Worm (Caenorhabditis elegans) whole organism, young adult: ENCODE results near the gene gars-1.

Experiments
- B0261.1 ChIP-seq: sonication (generic microtip); optimal IDR thresholded peaks from 2 replicates; lab custom pipeline; 2016; ENCODE audit warnings: mild to moderate bottlenecking, missing genetic modification characterization, moderate library complexity, missing compliant biosample characterization
- C06A6.2 ChIP-seq: fragments of 200-800 bp; sonication (Bioruptor generic); conservative IDR thresholded peaks from 2 replicates; pipeline ENCODE4 v1.3.6; 2022; ENCODE audit warnings: missing genetic modification characterization, missing compliant biosample characterization
- F10E7.11 ChIP-seq: sonication (generic microtip); optimal IDR thresholded peaks from 2 replicates; lab custom pipeline; 2017; ENCODE audit warnings: mild to moderate bottlenecking, missing genetic modification characterization, moderate library complexity, missing compliant biosample characterization
- F52B5.7 ChIP-seq: sonication (generic microtip); optimal IDR thresholded peaks from 2 replicates; lab custom pipeline; 2016; ENCODE audit warnings: mild to moderate bottlenecking, missing genetic modification characterization, missing compliant biosample characterization
- F57A8.1 ChIP-seq: fragments of 200-800 bp; sonication (Bioruptor generic); optimal IDR thresholded peaks from 2 replicates; lab custom pipeline; 2018; ENCODE audit warnings: mild to moderate bottlenecking, missing genetic modification characterization, moderate library complexity, missing compliant biosample characterization
- T07F8.4 ChIP-seq: sonication (generic microtip); optimal IDR thresholded peaks from 2 replicates; lab custom pipeline; 2016; ENCODE audit warnings: mild to moderate bottlenecking, missing genetic modification characterization, moderate library complexity, missing compliant biosample characterization
- T26A5.8 ChIP-seq: sonication (generic microtip); optimal IDR thresholded peaks from 2 replicates; lab custom pipeline; 2016; ENCODE audit warnings: missing genetic modification characterization, missing compliant biosample characterization
- Y53F4B.3 ChIP-seq: fragments of 200-800 bp; sonication (Bioruptor generic); IDR thresholded peaks from 2 replicates; pipeline ENCODE4 v1.3.6; 2022; ENCODE audit warnings: missing genetic modification reagents, missing genetic modification characterization, missing compliant biosample characterization
- Y53G8AR.9 ChIP-seq: fragments of 200-800 bp; sonication (Bioruptor generic); conservative IDR thresholded peaks from 2 replicates; pipeline ENCODE4 v1.3.6; 2022; ENCODE audit warnings: missing genetic modification reagents, missing genetic modification characterization, missing compliant biosample characterization
- Y56A3A.18 ChIP-seq: fragments of 200-800 bp; sonication (Bioruptor generic); IDR thresholded peaks from 2 replicates; pipeline ENCODE4 v1.3.6; 2022; ENCODE audit warnings: missing genetic modification reagents, missing genetic modification characterization, missing compliant biosample characterization
- Y79H2A.3 ChIP-seq: fragments of 200-800 bp; sonication (Bioruptor generic); conservative IDR thresholded peaks from 2 replicates; pipeline ENCODE4 v1.3.6; 2022; ENCODE audit warnings: missing genetic modification reagents, missing genetic modification characterization, missing compliant biosample characterization
- ZK185.1 ChIP-seq: sonication (generic microtip); optimal IDR thresholded peaks from 2 replicates; lab custom pipeline; 2016; ENCODE audit warnings: mild to moderate bottlenecking, missing genetic modification characterization, missing compliant biosample characterization; ENCODE audit not compliant: poor library complexity, severe bottlenecking
- ama-1 ChIP-seq, 3 experiments: fragments of 150-350 bp in 1 of 3; sonication (generic microtip) in 2 of 3; optimal IDR thresholded peaks; 2 replicates each; lab custom pipeline; 2014 to 2018; ENCODE audit warnings: missing biosample characterization in 2 of 3, missing genetic modification characterization in 2 of 3, missing genetic modification reagents in 2 of 3
- aptf-2 ChIP-seq: fragments of 200-800 bp; sonication (Bioruptor generic); conservative IDR thresholded peaks from 2 replicates; pipeline ENCODE4 v1.3.6; 2022; ENCODE audit warnings: missing genetic modification reagents, missing genetic modification characterization, missing compliant biosample characterization
- attf-6 ChIP-seq: fragments of 200-800 bp; sonication (Bioruptor generic); IDR thresholded peaks from 2 replicates; pipeline ENCODE4 v1.3.6; 2022; ENCODE audit warnings: missing genetic modification reagents, missing genetic modification characterization, missing compliant biosample characterization
- cebp-1 ChIP-seq, 2 experiments: fragments of 200-800 bp in 1 of 2; sonication (Bioruptor generic) in 1 of 2; sonication (generic microtip) in 1 of 2; IDR thresholded peaks in 1 of 2; optimal IDR thresholded peaks in 1 of 2; 2 replicates each; pipeline versions ENCODE4 v1.3.6 to Lab custom; 2017 to 2022; ENCODE audit warnings: missing compliant biosample characterization in 2 of 2, missing genetic modification characterization in 2 of 2, mild to moderate bottlenecking in 1 of 2, missing genetic modification reagents in 1 of 2, moderate library complexity in 1 of 2
- cebp-2 ChIP-seq: fragments of 200-800 bp; sonication (Bioruptor generic); IDR thresholded peaks from 2 replicates; pipeline ENCODE4 v1.3.6; 2022; ENCODE audit warnings: missing genetic modification characterization, missing compliant biosample characterization
- ceh-91 ChIP-seq: fragments of 200-800 bp; sonication (Bioruptor generic); IDR thresholded peaks from 2 replicates; pipeline ENCODE4 v1.3.6; 2022; ENCODE audit warnings: missing genetic modification reagents, missing genetic modification characterization, missing compliant biosample characterization
- die-1 ChIP-seq: sonication (generic microtip); optimal IDR thresholded peaks from 2 replicates; lab custom pipeline; 2016; ENCODE audit warnings: missing genotype, mild to moderate bottlenecking, missing genetic modification characterization, missing compliant biosample characterization
- egl-18 ChIP-seq: fragments of 200-800 bp; sonication (Bioruptor generic); IDR thresholded peaks from 2 replicates; pipeline ENCODE4 v1.3.6; 2022; ENCODE audit warnings: missing genetic modification reagents, missing genetic modification characterization, missing compliant biosample characterization
- ets-4 ChIP-seq: fragments of 200-800 bp; sonication (Bioruptor generic); optimal IDR thresholded peaks from 2 replicates; lab custom pipeline; 2018; ENCODE audit warnings: mild to moderate bottlenecking, missing genetic modification characterization, missing compliant biosample characterization
- fkh-3 ChIP-seq: sonication (generic microtip); optimal IDR thresholded peaks from 2 replicates; lab custom pipeline; 2016; ENCODE audit warnings: mild to moderate bottlenecking, missing genetic modification characterization, missing compliant biosample characterization
- hmg-20 ChIP-seq: fragments of 200-800 bp; sonication (Bioruptor generic); IDR thresholded peaks from 2 replicates; pipeline ENCODE4 v1.3.6; 2022; ENCODE audit warnings: missing genetic modification reagents, missing genetic modification characterization, missing compliant biosample characterization
- hrde-1 ChIP-seq: sonication (generic microtip); optimal IDR thresholded peaks from 2 replicates; lab custom pipeline; 2016; ENCODE audit warnings: missing genetic modification characterization, mild to moderate bottlenecking, missing compliant biosample characterization, moderate library complexity, missing genotype, missing genetic modification reagents, borderline replicate concordance
- hsf-1 ChIP-seq: fragments of 200-800 bp; sonication (Bioruptor generic); IDR thresholded peaks from 2 replicates; pipeline ENCODE4 v1.3.6; 2022; ENCODE audit warnings: missing genetic modification reagents, missing genetic modification characterization, missing compliant biosample characterization
- lag-1 ChIP-seq: fragments of 200-800 bp; sonication (Bioruptor generic); IDR thresholded peaks from 2 replicates; pipeline ENCODE4 v1.3.6; 2022; ENCODE audit warnings: missing genetic modification reagents, missing genetic modification characterization, missing compliant biosample characterization
- lin-26 ChIP-seq: fragments of 200-800 bp; sonication (Bioruptor generic); IDR thresholded peaks from 2 replicates; pipeline ENCODE4 v1.3.6; 2022; ENCODE audit warnings: missing genetic modification reagents, missing genetic modification characterization, missing compliant biosample characterization
- lin-54 ChIP-seq: fragments of 200-800 bp; sonication (Bioruptor generic); optimal IDR thresholded peaks from 2 replicates; lab custom pipeline; 2018; ENCODE audit warnings: mild to moderate bottlenecking, missing genetic modification characterization, missing compliant biosample characterization
- madf-6 ChIP-seq: fragments of 200-800 bp; sonication (Bioruptor generic); IDR thresholded peaks from 2 replicates; pipeline ENCODE4 v1.3.6; 2022; ENCODE audit warnings: missing genetic modification reagents, missing genetic modification characterization, missing compliant biosample characterization
- mel-28 ChIP-seq: sonication (generic microtip); optimal IDR thresholded peaks from 2 replicates; lab custom pipeline; 2016; ENCODE audit warnings: borderline replicate concordance, mild to moderate bottlenecking, missing genetic modification characterization, missing compliant biosample characterization
- nfyb-1 ChIP-seq: fragments of 200-800 bp; sonication (Bioruptor generic); IDR thresholded peaks from 2 replicates; pipeline ENCODE4 v1.3.6; 2022; ENCODE audit warnings: missing genetic modification reagents, missing genetic modification characterization, missing compliant biosample characterization
- nhr-27 ChIP-seq: fragments of 200-800 bp; sonication (Bioruptor generic); optimal IDR thresholded peaks from 2 replicates; lab custom pipeline; 2018; ENCODE audit warnings: mild to moderate bottlenecking, missing genetic modification characterization, moderate library complexity, missing compliant biosample characterization
- nhr-90 ChIP-seq: sonication (generic microtip); optimal IDR thresholded peaks from 2 replicates; lab custom pipeline; 2016; ENCODE audit warnings: missing genotype, mild to moderate bottlenecking, missing genetic modification characterization, missing compliant biosample characterization
- pbrm-1 ChIP-seq: fragments of 200-800 bp; sonication (Bioruptor generic); IDR thresholded peaks from 2 replicates; pipeline ENCODE4 v1.3.6; 2022; ENCODE audit warnings: missing genetic modification reagents, missing genetic modification characterization, missing compliant biosample characterization
- rcor-1 ChIP-seq: fragments of 200-800 bp; sonication (Bioruptor generic); IDR thresholded peaks from 2 replicates; pipeline ENCODE4 v1.3.6; 2022; ENCODE audit warnings: missing genetic modification reagents, missing genetic modification characterization, missing compliant biosample characterization
- rec-8 ChIP-seq, 2 experiments: sonication (generic microtip); optimal IDR thresholded peaks; 2 replicates each; lab custom pipeline; 2016; ENCODE audit warnings: mild to moderate bottlenecking in 2 of 2, missing genetic modification characterization in 2 of 2, missing genetic modification reagents in 2 of 2, missing genotype in 2 of 2, missing biosample characterization in 1 of 2, missing compliant biosample characterization in 1 of 2, moderate library complexity in 1 of 2
- snpc-1.1 ChIP-seq: sonication (generic microtip); optimal IDR thresholded peaks from 2 replicates; lab custom pipeline; 2017; ENCODE audit warnings: missing genetic modification characterization, mild to moderate bottlenecking, missing compliant biosample characterization, antibody characterized with exemption, moderate library complexity, missing genotype, missing genetic modification reagents; ENCODE audit not compliant: insufficient read depth
- sptf-2 ChIP-seq: fragments of 200-800 bp; sonication (Bioruptor generic); optimal IDR thresholded peaks from 2 replicates; lab custom pipeline; 2018; ENCODE audit warnings: mild to moderate bottlenecking, missing genetic modification characterization, missing compliant biosample characterization
- tlf-1 ChIP-seq: fragments of 200-800 bp; sonication (Bioruptor generic); optimal IDR thresholded peaks from 2 replicates; lab custom pipeline; 2018; ENCODE audit warnings: mild to moderate bottlenecking, missing genetic modification characterization, missing compliant biosample characterization
- zfh-2 ChIP-seq: fragments of 200-800 bp; sonication (Bioruptor generic); conservative IDR thresholded peaks from 2 replicates; pipeline ENCODE4 v1.3.6; 2022; ENCODE audit warnings: missing genetic modification reagents, missing genetic modification characterization, missing compliant biosample characterization
- ztf-18 ChIP-seq: sonication (generic microtip); optimal IDR thresholded peaks from 2 replicates; lab custom pipeline; 2016; ENCODE audit warnings: missing genotype, mild to moderate bottlenecking, missing genetic modification characterization, missing compliant biosample characterization
- ztf-28 ChIP-seq: fragments of 200-800 bp; sonication (Bioruptor generic); IDR thresholded peaks from 2 replicates; pipeline ENCODE4 v1.3.6; 2022; ENCODE audit warnings: missing genetic modification reagents, missing genetic modification characterization, missing compliant biosample characterization
- ztf-3 ChIP-seq: fragments of 200-800 bp; sonication (Bioruptor generic); optimal IDR thresholded peaks from 2 replicates; lab custom pipeline; 2018; ENCODE audit warnings: mild to moderate bottlenecking, missing genetic modification characterization, missing compliant biosample characterization

The gars-1 gene

DNA sequence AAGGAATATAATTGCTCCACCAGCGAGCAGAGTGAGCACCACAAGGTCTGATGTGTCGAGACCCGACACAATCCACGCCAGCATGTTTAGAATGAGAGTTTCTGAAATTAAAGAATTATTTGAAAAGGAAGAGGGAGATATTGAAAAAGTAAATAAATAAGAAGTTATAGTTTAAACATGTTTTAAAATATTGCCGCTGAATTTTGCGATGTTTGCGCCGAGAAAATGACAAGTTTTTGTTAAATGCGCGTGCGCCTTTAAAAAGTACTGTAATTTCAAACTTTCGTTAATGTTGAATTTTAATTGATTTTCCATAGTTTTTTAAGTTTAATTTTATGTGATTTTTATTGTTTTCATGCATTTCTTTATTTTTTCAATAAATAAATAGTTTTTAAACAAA lies 36.1 kb upstream of the gars-1 start, which contains the start of gene emb-8:
TSS of gene emb-8 (minus strand) at position 101 of the 400 bp plus-strand sequence.
- TF ChIP-seq Y56A3A.18 (GFP tag; lab: Robert Waterston, UW) = no peak
- peak; percentile 32; the same call in 1 of the 2 replicates for TF ChIP-seq attf-6
- 0 out of 2 replicates have a peak, but pooled peaks have one; percentile 31 for TF ChIP-seq egl-18

DNA sequence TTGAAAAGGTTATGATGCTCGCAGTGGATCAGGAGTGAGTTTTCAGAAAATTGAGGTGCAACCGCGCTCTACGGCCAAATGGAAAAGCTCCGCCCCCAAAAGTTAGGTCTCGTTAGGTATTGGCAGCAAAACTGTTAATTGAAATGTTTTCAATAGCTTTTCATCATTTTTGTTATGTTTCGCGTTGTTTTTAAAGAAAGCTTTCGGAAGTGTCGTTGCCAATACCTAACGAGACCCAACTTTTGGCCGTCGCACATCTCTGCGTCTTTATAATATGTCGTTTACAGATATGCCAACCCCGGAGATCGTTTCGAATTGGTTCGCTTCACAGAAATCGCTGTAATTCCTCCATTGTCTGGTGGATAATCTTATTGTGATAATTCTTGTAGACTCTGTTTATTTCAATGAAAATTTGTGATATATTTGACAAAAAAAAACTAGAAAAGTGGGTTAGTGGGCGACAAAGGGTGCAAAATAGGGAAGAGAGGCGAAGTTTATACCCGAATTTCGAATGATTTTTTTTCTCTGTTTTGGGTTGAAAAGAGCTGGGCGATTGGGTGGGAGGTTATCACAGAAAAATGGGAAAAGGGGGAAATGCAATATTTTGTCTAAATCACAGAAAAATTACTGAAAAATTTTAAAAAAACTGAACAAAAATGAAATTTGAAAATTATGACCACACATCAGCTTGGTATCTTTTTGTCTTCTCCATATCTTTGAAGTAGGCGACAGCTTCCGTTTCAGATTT lies 33.0 kb upstream of the gars-1 start:
- no peak for TF ChIP-seq madf-6
- no peak for TF ChIP-seq die-1 (tag; lab: Kevin White, UChicago)
- TF ChIP-seq F57A8.1 (GFP tag; lab: Kevin White, UChicago) = no peak
- peak; percentile 69 for TF ChIP-seq tlf-1
- no peak for TF ChIP-seq hmg-20 (GFP tag; lab: Robert Waterston, UW)
- TF ChIP-seq cebp-1 (GFP tag; IDR thresholded peaks at IDR 0.05; lab: Robert Waterston, UW) = 0 out of 2 replicates have a peak, but pooled peaks have one; percentile 12
- peak; percentile 68 for TF ChIP-seq cebp-1 (tag; optimal IDR thresholded peaks at IDR 0.05; lab: Kevin White, UChicago)
- TF ChIP-seq Y53F4B.3 = no peak
- TF ChIP-seq zfh-2 (GFP tag; lab: Robert Waterston, UW) = no peak
- no peak for TF ChIP-seq aptf-2 (GFP tag; lab: Robert Waterston, UW)
- TF ChIP-seq hsf-1 (GFP tag; lab: Robert Waterston, UW) = no peak
- peak; percentile 87 for TF ChIP-seq nhr-90 (tag; lab: Kevin White, UChicago)
- TF ChIP-seq T26A5.8 (tag; lab: Kevin White, UChicago) = no peak
- no peak for TF ChIP-seq snpc-1.1 (tag; lab: Kevin White, UChicago)
- TF ChIP-seq F10E7.11 (tag; lab: Kevin White, UChicago) = no peak
- TF ChIP-seq lin-26 (GFP tag; lab: Robert Waterston, UW) = peak; percentile 62; the same call in 1 of the 2 replicates
- TF ChIP-seq T07F8.4 (tag; lab: Kevin White, UChicago) = no peak
- TF ChIP-seq F52B5.7 = peak; percentile 11
- TF ChIP-seq Y53G8AR.9 (GFP tag; lab: Robert Waterston, UW) = peak; percentile 77
- no peak for TF ChIP-seq ets-4
- no peak for TF ChIP-seq cebp-2 (GFP tag; lab: Robert Waterston, UW)
- TF ChIP-seq lag-1 = no peak
- no peak; the same call in 1 of the 2 replicates for TF ChIP-seq pbrm-1 (GFP tag; lab: Robert Waterston, UW)
- TF ChIP-seq ZK185.1 (tag; lab: Kevin White, UChicago) = peak; percentile 45
- TF ChIP-seq ceh-91 = no peak
- TF ChIP-seq hrde-1 (tag; lab: Kevin White, UChicago) = no peak
- peak; percentile 83 for TF ChIP-seq nfyb-1 (GFP tag; lab: Robert Waterston, UW)
- TF ChIP-seq B0261.1 (tag; lab: Kevin White, UChicago) = no peak
- TF ChIP-seq nhr-27 = no peak
- TF ChIP-seq Y79H2A.3 (GFP tag; lab: Robert Waterston, UW) = no peak; the same call in 1 of the 2 replicates
- no peak for TF ChIP-seq rcor-1
- TF ChIP-seq ztf-28 (GFP tag; lab: Robert Waterston, UW) = no peak
- TF ChIP-seq fkh-3 (tag; lab: Kevin White, UChicago) = no peak
- no peak for TF ChIP-seq rec-8 (tag; optimal IDR thresholded peaks at IDR 0.05; lab: Kevin White, UChicago)
- TF ChIP-seq mel-28 (tag; lab: Kevin White, UChicago) = no peak
- no peak for TF ChIP-seq ztf-18 (tag; lab: Kevin White, UChicago)
- peak; percentile 56; the same call in 1 of the 2 replicates for TF ChIP-seq Y56A3A.18 (GFP tag; lab: Robert Waterston, UW)
- no peak for TF ChIP-seq sptf-2 (GFP tag; lab: Kevin White, UChicago)
- no peak for TF ChIP-seq ama-1 (optimal IDR thresholded peaks at IDR 0.05; lab: Kevin White, UChicago)
- peak in 1 of 2 experiments; percentile 4 for TF ChIP-seq ama-1 (GFP tag; optimal IDR thresholded peaks at IDR 0.05; lab: Kevin White, UChicago)
- TF ChIP-seq ztf-3 (GFP tag; lab: Kevin White, UChicago) = no peak
- TF ChIP-seq lin-54 (GFP tag; lab: Kevin White, UChicago) = peak; percentile 28
- no peak; the same call in 1 of the 2 replicates for TF ChIP-seq C06A6.2
